Worm (Caenorhabditis elegans): Measurements from ENCODE around the gene srx-129.

DNA sequence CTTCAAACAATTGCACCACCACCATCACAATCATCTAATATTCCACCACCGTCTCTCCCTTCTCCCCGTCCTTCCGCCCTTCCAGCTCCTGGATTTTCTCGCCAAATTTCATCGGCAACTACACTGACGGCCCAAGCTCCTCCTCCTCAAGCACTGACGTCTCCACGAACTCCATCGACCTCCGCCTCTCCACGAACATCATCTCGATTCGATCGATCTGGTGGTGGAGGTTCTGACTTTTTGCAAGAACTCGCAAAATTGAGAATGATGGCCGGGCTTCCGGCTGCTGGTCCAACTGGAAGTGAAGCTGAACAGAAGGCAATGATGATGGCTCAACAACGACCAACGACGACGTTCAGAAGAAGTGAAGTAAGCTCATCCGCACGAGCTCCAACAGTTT lies 40.0 kb upstream of the srx-129 start:
- TF ChIP-seq elt-1 (tag; optimal IDR thresholded peaks at IDR 0.05): no peak
- no peak for TF ChIP-seq nhr-11 (tag; optimal IDR thresholded peaks at IDR 0.05)
- TF ChIP-seq snpc-4 (tag; optimal IDR thresholded peaks at IDR 0.05): no peak
- no peak for TF ChIP-seq ama-1 (optimal IDR thresholded peaks at IDR 0.05)
- TF ChIP-seq sem-4 (tag; optimal IDR thresholded peaks at IDR 0.05): no peak
- no peak for TF ChIP-seq unc-55 (GFP tag; optimal IDR thresholded peaks at IDR 0.05)
- no peak for TF ChIP-seq unc-62 (GFP tag; optimal IDR thresholded peaks at IDR 0.05)
- no peak for TF ChIP-seq skn-1 (tag; optimal IDR thresholded peaks at IDR 0.05)
- TF ChIP-seq sma-9 (GFP tag; optimal IDR thresholded peaks at IDR 0.05): no peak
- TF ChIP-seq sma-9 (tag; optimal IDR thresholded peaks at IDR 0.05): no peak
- no peak for TF ChIP-seq fos-1 (tag; optimal IDR thresholded peaks at IDR 0.05)
- TF ChIP-seq R02D3.7 (tag; optimal IDR thresholded peaks at IDR 0.05): no peak
- no peak for TF ChIP-seq crh-2 (tag; optimal IDR thresholded peaks at IDR 0.05)
- no peak for TF ChIP-seq blmp-1 (tag; optimal IDR thresholded peaks at IDR 0.05; ENCODE audit: insufficient read depth)
